Comparison of ENCODE assay signal across 3 worm cellular contexts in the genomic region with DNA sequence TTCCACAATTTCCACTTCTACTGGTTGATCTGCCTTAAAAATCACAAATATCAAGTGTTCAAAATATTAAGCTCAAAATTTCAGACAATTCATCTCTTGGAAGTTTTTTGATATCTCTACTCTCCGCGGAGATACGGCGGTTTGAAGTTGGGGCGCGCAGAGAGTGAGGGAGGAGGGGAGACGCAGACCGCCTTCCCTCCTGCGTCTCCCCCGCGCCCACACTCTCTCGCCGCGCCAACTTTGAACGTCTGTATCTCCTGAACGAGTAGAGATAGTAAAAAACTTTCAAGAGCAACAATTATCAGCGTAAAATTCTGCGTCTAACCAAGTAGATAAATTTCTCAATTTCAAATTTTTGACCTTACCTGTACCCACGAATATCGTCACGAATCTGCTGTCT.
TF ChIP-seq lines count a peak whose summit lies in the region.

No protein-coding gene starts in this region.

TF ChIP-seq in whole organism, L2 larva, 48 proteins besides CTCF, POLR2A, EP300 and RAD21:
- no peak for TF ChIP-seq lin-39 (tag; optimal IDR thresholded peaks at IDR 0.05; lab: Kevin White, UChicago)
- no peak for TF ChIP-seq peb-1 (tag; optimal IDR thresholded peaks at IDR 0.05; lab: Kevin White, UChicago)
- TF ChIP-seq lin-13 (GFP tag; optimal IDR thresholded peaks at IDR 0.05; lab: Kevin White, UChicago) = peak; percentile 54
- no peak for TF ChIP-seq nhr-12 (tag; optimal IDR thresholded peaks at IDR 0.05; lab: Kevin White, UChicago)
- no peak for TF ChIP-seq ceh-82 (tag; optimal IDR thresholded peaks at IDR 0.05; lab: Kevin White, UChicago)

TF ChIP-seq in whole organism, L4 larva, 104 proteins besides CTCF, POLR2A, EP300 and RAD21:
- TF ChIP-seq aly-2 (tag; optimal IDR thresholded peaks at IDR 0.05; lab: Kevin White, UChicago) (no peak), pqm-1 (tag; optimal IDR thresholded peaks at IDR 0.05; lab: Kevin White, UChicago) (no peak), zfp-2 (tag; optimal IDR thresholded peaks at IDR 0.05; lab: Kevin White, UChicago) (no peak), lin-13 (GFP tag; optimal IDR thresholded peaks at IDR 0.05; lab: Kevin White, UChicago) (peak; percentile 9), set-16 (GFP tag; IDR thresholded peaks at IDR 0.05; lab: Robert Waterston, UW) (peak; percentile 75), ceh-44 (GFP tag; IDR thresholded peaks at IDR 0.05; lab: Robert Waterston, UW) (no peak), ceh-82 (tag; optimal IDR thresholded peaks at IDR 0.05; lab: Kevin White, UChicago) (no peak), F37D6.2 (tag; optimal IDR thresholded peaks at IDR 0.05; lab: Kevin White, UChicago) (no peak)

TF ChIP-seq in whole organism, young adult, 124 proteins besides CTCF, POLR2A, EP300 and RAD21:
- no peak for TF ChIP-seq B0261.1 (tag; optimal IDR thresholded peaks at IDR 0.05; lab: Kevin White, UChicago)
- TF ChIP-seq lin-35 (GFP tag; optimal IDR thresholded peaks at IDR 0.05; lab: Kevin White, UChicago) = no peak
- peak; percentile 87 for TF ChIP-seq hmg-1.2 (GFP tag; IDR thresholded peaks at IDR 0.05; lab: Robert Waterston, UW)
- no peak for TF ChIP-seq pbrm-1 (GFP tag; IDR thresholded peaks at IDR 0.05; lab: Robert Waterston, UW)
- TF ChIP-seq mes-4 (tag; optimal IDR thresholded peaks at IDR 0.05; lab: Kevin White, UChicago) = no peak
- TF ChIP-seq egrh-3 (GFP tag; IDR thresholded peaks at IDR 0.05; lab: Robert Waterston, UW) = peak; percentile 53; the same call in 1 of the 2 replicates
- no peak for TF ChIP-seq ztf-26 (tag; optimal IDR thresholded peaks at IDR 0.05; lab: Kevin White, UChicago)
- TF ChIP-seq madf-3 (GFP tag; IDR thresholded peaks at IDR 0.05; lab: Robert Waterston, UW) = no peak
- no peak for TF ChIP-seq somi-1 (GFP tag; optimal IDR thresholded peaks at IDR 0.05; lab: Kevin White, UChicago)
- TF ChIP-seq nhr-27 (tag; optimal IDR thresholded peaks at IDR 0.05; lab: Kevin White, UChicago) = no peak
- TF ChIP-seq B0035.1 (tag; optimal IDR thresholded peaks at IDR 0.05; lab: Kevin White, UChicago) = no peak
- TF ChIP-seq mcd-1 (GFP tag; IDR thresholded peaks at IDR 0.05; lab: Robert Waterston, UW) = 0 out of 2 replicates have a peak, but pooled peaks have one; percentile 7
- TF ChIP-seq Y67H2A.10 (GFP tag; conservative IDR thresholded peaks at IDR 0.05; lab: Robert Waterston, UW) = no peak
